Worm (Caenorhabditis elegans): ENCODE data around the gene tbp-1.
A peak's percentile ranks its signal among the peaks of the same experiment; 100 is the strongest.

tbp-1 gene

ce11 chrIII:7383733-7384132, at the start of gene tbp-1:
Gene tbp-1 (plus strand): TSS chrIII:7384033.
- TF ChIP-seq lin-38 (GFP tag; IDR thresholded peaks at IDR 0.05) (peak; percentile 24; the same call in 1 of the 2 replicates), dpl-1 (GFP tag; optimal IDR thresholded peaks at IDR 0.05) (no peak)

ce11 chrIII:7335220-7335619, 48.6 kb upstream of the tbp-1 start, which contains the start of gene F56C9.10:
Gene F56C9.10 (minus strand): TSS chrIII:7335316.
- peak; percentile 89 for TF ChIP-seq dmd-6 (GFP tag; IDR thresholded peaks at IDR 0.05)
- peak; percentile 7 for TF ChIP-seq F37D6.2 (tag; optimal IDR thresholded peaks at IDR 0.05)
- TF ChIP-seq dmd-8 (GFP tag; IDR thresholded peaks at IDR 0.05) = no peak
- no peak for TF ChIP-seq ces-1 (GFP tag; optimal IDR thresholded peaks at IDR 0.05)
- no peak for TF ChIP-seq nhr-237 (tag; optimal IDR thresholded peaks at IDR 0.05)
- peak; percentile 69 for TF ChIP-seq rbr-2 (tag; optimal IDR thresholded peaks at IDR 0.05)
- TF ChIP-seq lin-29 (GFP tag; IDR thresholded peaks at IDR 0.05) = peak; percentile 45; the same call in 1 of the 2 replicates
- no peak for TF ChIP-seq ceh-32 (tag; optimal IDR thresholded peaks at IDR 0.05; ENCODE audit: poor library complexity)
- no peak for TF ChIP-seq ztf-7 (tag; optimal IDR thresholded peaks at IDR 0.05)
- TF ChIP-seq unc-130 (GFP tag; optimal IDR thresholded peaks at IDR 0.05) = no peak
- peak; percentile 63 for TF ChIP-seq gei-8 (GFP tag; optimal IDR thresholded peaks at IDR 0.05)
- peak; percentile 26 for TF ChIP-seq pqm-1 (tag; optimal IDR thresholded peaks at IDR 0.05)
- no peak for TF ChIP-seq zip-11 (GFP tag; IDR thresholded peaks at IDR 0.05)
- TF ChIP-seq zfp-3 (GFP tag; conservative IDR thresholded peaks at IDR 0.05) = peak; percentile 78
- 0 out of 2 replicates have a peak, but pooled peaks have one; percentile 5 for TF ChIP-seq egl-43 (GFP tag; IDR thresholded peaks at IDR 0.05)
- TF ChIP-seq vab-7 (GFP tag; IDR thresholded peaks at IDR 0.05) = no peak
- peak; percentile 40 for TF ChIP-seq ama-1 (optimal IDR thresholded peaks at IDR 0.05)
- TF ChIP-seq ZK337.2 (GFP tag; IDR thresholded peaks at IDR 0.05) = no peak
- peak; percentile 95 for TF ChIP-seq hlh-11 (tag; optimal IDR thresholded peaks at IDR 0.05)
- no peak for TF ChIP-seq ceh-28 (tag; optimal IDR thresholded peaks at IDR 0.05)
- 0 out of 2 replicates have a peak, but pooled peaks have one; percentile 36 for TF ChIP-seq lin-1 (GFP tag; IDR thresholded peaks at IDR 0.05)
- no peak for TF ChIP-seq zfp-2 (tag; optimal IDR thresholded peaks at IDR 0.05)
- no peak for TF ChIP-seq F44E2.7 (GFP tag; IDR thresholded peaks at IDR 0.05)
- TF ChIP-seq set-16 (GFP tag; IDR thresholded peaks at IDR 0.05) = peak; percentile 65
- TF ChIP-seq T26A8.4 (GFP tag; IDR thresholded peaks at IDR 0.05) = peak; percentile 73
- TF ChIP-seq aly-2 (tag; optimal IDR thresholded peaks at IDR 0.05) = no peak
- no peak for TF ChIP-seq madf-9 (GFP tag; conservative IDR thresholded peaks at IDR 0.05)
- 0 out of 2 replicates have a peak, but pooled peaks have one; percentile 66 for TF ChIP-seq pha-4 (GFP tag; IDR thresholded peaks at IDR 0.05)
- peak; percentile 71 for TF ChIP-seq pha-4 (tag; optimal IDR thresholded peaks at IDR 0.05)
- no peak for TF ChIP-seq F10B5.3 (tag; optimal IDR thresholded peaks at IDR 0.05)
- peak in 1 of 2 experiments; percentile 100 for TF ChIP-seq unc-62 (GFP tag; optimal IDR thresholded peaks at IDR 0.05 in 1 of 2)
- no peak for TF ChIP-seq unc-62 (tag; optimal IDR thresholded peaks at IDR 0.05)
- TF ChIP-seq duxl-1 (tag; optimal IDR thresholded peaks at IDR 0.05; ENCODE audit: poor library complexity) = no peak
- TF ChIP-seq daf-8 (GFP tag; IDR thresholded peaks at IDR 0.05) = no peak
- peak; percentile 9 for TF ChIP-seq nhr-76 (tag; optimal IDR thresholded peaks at IDR 0.05)
- TF ChIP-seq Y75B8A.6 (GFP tag; IDR thresholded peaks at IDR 0.05) = no peak
- no peak for TF ChIP-seq snpc-4 (tag; optimal IDR thresholded peaks at IDR 0.05)
- TF ChIP-seq mdt-29 (GFP tag; IDR thresholded peaks at IDR 0.05) = peak; percentile 85
- TF ChIP-seq aha-1 (tag) = peak; percentile 99
- TF ChIP-seq nhr-25 (tag; optimal IDR thresholded peaks at IDR 0.05; ENCODE audit: borderline replicate concordance, insufficient read depth) = no peak
- TF ChIP-seq tag-97 (GFP tag; IDR thresholded peaks at IDR 0.05) = no peak
- TF ChIP-seq dpl-1 (GFP tag; optimal IDR thresholded peaks at IDR 0.05) = peak; percentile 66
- TF ChIP-seq ceh-82 (tag; optimal IDR thresholded peaks at IDR 0.05) = no peak
- TF ChIP-seq attf-4 (tag; optimal IDR thresholded peaks at IDR 0.05) = no peak
- TF ChIP-seq T20F7.1 (GFP tag; optimal IDR thresholded peaks at IDR 0.05) = peak; percentile 81
- TF ChIP-seq daf-12 (tag; optimal IDR thresholded peaks at IDR 0.05) = no peak
- no peak for TF ChIP-seq F49E8.2 (tag; optimal IDR thresholded peaks at IDR 0.05; ENCODE audit: borderline replicate concordance)
- peak; percentile 55 for TF ChIP-seq nhr-6 (tag; optimal IDR thresholded peaks at IDR 0.05)
- no peak for TF ChIP-seq ZK546.5 (tag; optimal IDR thresholded peaks at IDR 0.05)
